Fruit fly (Drosophila melanogaster) whole organism, prepupa: ENCODE results near the gene Ctr1A.

Experiments
- CG31627 ChIP-seq: fragments of 200-800 bp; sonication (Bioruptor generic); optimal IDR thresholded peaks from 3 replicates; lab custom pipeline; 2016; ENCODE audit warnings: missing biosample characterization, missing genetic modification characterization
- CG6163 ChIP-seq: fragments of 200-800 bp; sonication (Bioruptor generic); IDR thresholded peaks from 3 replicates; pipeline ENCODE4 v1.3.6; 2022; ENCODE audit warnings: missing biosample characterization, missing genetic modification characterization
- CG9139 ChIP-seq: fragments of 200-800 bp; sonication (Bioruptor generic); optimal IDR thresholded peaks from 3 replicates; lab custom pipeline; 2017; ENCODE audit warnings: missing biosample characterization, mild to moderate bottlenecking, missing genetic modification characterization
- Eip75B ChIP-seq: fragments of 200-800 bp; sonication (Bioruptor generic); optimal IDR thresholded peaks from 3 replicates; lab custom pipeline; 2016; ENCODE audit warnings: missing biosample characterization, missing genetic modification characterization
- Ets21C ChIP-seq: fragments of 200-800 bp; sonication (Bioruptor generic); optimal IDR thresholded peaks from 3 replicates; lab custom pipeline; 2016; ENCODE audit warnings: missing biosample characterization, missing genetic modification characterization
- Gug ChIP-seq: fragments of 200-800 bp; sonication (Bioruptor generic); IDR thresholded peaks from 2 replicates; pipeline ENCODE4 v1.3.6; 2022; ENCODE audit warnings: missing biosample characterization, missing genetic modification characterization
- OdsH ChIP-seq: fragments of 200-800 bp; sonication (Bioruptor generic); optimal IDR thresholded peaks from 3 replicates; lab custom pipeline; 2016; ENCODE audit warnings: missing biosample characterization, missing genetic modification characterization
- Sox102F ChIP-seq: fragments of 200-800 bp; sonication (Bioruptor generic); optimal IDR thresholded peaks from 2 replicates; lab custom pipeline; 2016; ENCODE audit warnings: missing biosample characterization, mild to moderate bottlenecking, missing genetic modification characterization
- fkh ChIP-seq: fragments of 200-800 bp; sonication (Bioruptor generic); optimal IDR thresholded peaks from 3 replicates; lab custom pipeline; 2017; ENCODE audit warnings: missing biosample characterization, mild to moderate bottlenecking, missing genetic modification characterization, moderate library complexity
- salr ChIP-seq, 2 experiments: fragments of 200-800 bp; sonication (Bioruptor generic); optimal IDR thresholded peaks; 3 replicates each; lab custom pipeline; 2016 to 2018; ENCODE audit warnings: missing biosample characterization in 2 of 2, missing genetic modification characterization in 2 of 2, mild to moderate bottlenecking in 1 of 2
- topi ChIP-seq: fragments of 200-800 bp; sonication (Bioruptor generic); optimal IDR thresholded peaks from 3 replicates; lab custom pipeline; 2016; ENCODE audit warnings: missing biosample characterization, missing genetic modification characterization

dm6 chrX:6659919-6660318 lies 1.5 kb upstream of the Ctr1A start:
- no peak for TF ChIP-seq Gug (GFP tag; lab: Robert Waterston, UW)
- no peak for TF ChIP-seq OdsH (GFP tag; lab: Kevin White, UChicago)
- no peak for TF ChIP-seq Ets21C (GFP tag; lab: Kevin White, UChicago)
- TF ChIP-seq topi, result no peak
- TF ChIP-seq Eip75B (GFP tag; lab: Kevin White, UChicago), result no peak
- TF ChIP-seq Sox102F (GFP tag; lab: Kevin White, UChicago), result no peak
- no peak for TF ChIP-seq CG9139 (GFP tag; lab: Kevin White, UChicago)
- no peak for TF ChIP-seq CG31627 (GFP tag; lab: Kevin White, UChicago)
- no peak for TF ChIP-seq CG6163 (GFP tag; lab: Robert Waterston, UW)
- no peak for TF ChIP-seq salr (GFP tag; optimal IDR thresholded peaks at IDR 0.05; lab: Kevin White, UChicago)
- no peak for TF ChIP-seq fkh (GFP tag; lab: Kevin White, UChicago)
